Worm (Caenorhabditis elegans): ENCODE measurements around the gene ugt-24.

- TF ChIP-seq lsy-12 (tag; optimal IDR thresholded peaks at IDR 0.05), result no peak
- no peak for TF ChIP-seq lin-39 (tag; optimal IDR thresholded peaks at IDR 0.05)
Measured at ce11 chrIV:6177383-6177782, 33.1 kb downstream of the ugt-24 start.

Measured in whole organism, L3 larva.